Fruit fly (Drosophila melanogaster) whole organism, adult: ENCODE results near the gene CG7565.
A peak's percentile ranks its signal among the peaks of the same experiment; 100 is the strongest.

Source experiments
- CG11617 ChIP-seq: fragments of 200-800 bp; sonication (Bioruptor generic); optimal IDR thresholded peaks from 2 replicates; lab custom pipeline; 2017; ENCODE audit warnings: mild to moderate bottlenecking, missing biosample characterization, missing genetic modification reagents, missing genetic modification characterization
- CG12768 ChIP-seq: fragments of 200-800 bp; sonication (Bioruptor generic); optimal IDR thresholded peaks from 2 replicates; lab custom pipeline; 2017; ENCODE audit warnings: missing biosample characterization, missing genetic modification characterization, mild to moderate bottlenecking, moderate library complexity, missing genetic modification reagents
- CG14711 ChIP-seq: fragments of 200-800 bp; sonication (Bioruptor generic); optimal IDR thresholded peaks from 2 replicates; lab custom pipeline; 2018; ENCODE audit warnings: missing biosample characterization, mild to moderate bottlenecking, missing genetic modification characterization, moderate library complexity
- CG5204 ChIP-seq: fragments of 200-800 bp; sonication (Bioruptor generic); optimal IDR thresholded peaks from 2 replicates; lab custom pipeline; 2016; ENCODE audit warnings: missing biosample characterization, missing genetic modification characterization
- CG7101 ChIP-seq: fragments of 200-800 bp; sonication (Bioruptor generic); optimal IDR thresholded peaks from 2 replicates; lab custom pipeline; 2018; ENCODE audit warnings: missing biosample characterization, mild to moderate bottlenecking, missing genetic modification characterization, moderate library complexity
- Clk ChIP-seq: fragments of 200-800 bp; sonication (Bioruptor generic); optimal IDR thresholded peaks from 2 replicates; lab custom pipeline; 2017; ENCODE audit warnings: missing biosample characterization, missing genetic modification characterization
- Crg-1 ChIP-seq: fragments of 200-800 bp; sonication (Bioruptor generic); optimal IDR thresholded peaks from 2 replicates; lab custom pipeline; 2016; ENCODE audit warnings: missing biosample characterization, missing genetic modification characterization
- bab1 ChIP-seq: fragments of 200-800 bp; sonication (Bioruptor generic); optimal IDR thresholded peaks from 3 replicates; lab custom pipeline; 2019; ENCODE audit warnings: missing biosample characterization, mild to moderate bottlenecking, missing genetic modification characterization, moderate library complexity
- cic ChIP-seq: fragments of 200-800 bp; sonication (Bioruptor generic); optimal IDR thresholded peaks from 2 replicates; lab custom pipeline; 2017; ENCODE audit warnings: missing biosample characterization, mild to moderate bottlenecking, missing genetic modification characterization, moderate library complexity
- cnc ChIP-seq, 2 experiments: fragments of >200 bp; optimal IDR thresholded peaks; 2 replicates each; lab custom pipeline; 2017
- kay ChIP-seq: fragments of 200-800 bp; sonication (Bioruptor generic); peaks from one replicate; lab custom pipeline; 2016; ENCODE audit warnings: missing biosample characterization, missing genetic modification characterization, borderline replicate concordance
- toe ChIP-seq: fragments of 200-800 bp; sonication (Bioruptor generic); optimal IDR thresholded peaks from 2 replicates; lab custom pipeline; 2016; ENCODE audit warnings: missing biosample characterization, missing genetic modification characterization

DNA sequence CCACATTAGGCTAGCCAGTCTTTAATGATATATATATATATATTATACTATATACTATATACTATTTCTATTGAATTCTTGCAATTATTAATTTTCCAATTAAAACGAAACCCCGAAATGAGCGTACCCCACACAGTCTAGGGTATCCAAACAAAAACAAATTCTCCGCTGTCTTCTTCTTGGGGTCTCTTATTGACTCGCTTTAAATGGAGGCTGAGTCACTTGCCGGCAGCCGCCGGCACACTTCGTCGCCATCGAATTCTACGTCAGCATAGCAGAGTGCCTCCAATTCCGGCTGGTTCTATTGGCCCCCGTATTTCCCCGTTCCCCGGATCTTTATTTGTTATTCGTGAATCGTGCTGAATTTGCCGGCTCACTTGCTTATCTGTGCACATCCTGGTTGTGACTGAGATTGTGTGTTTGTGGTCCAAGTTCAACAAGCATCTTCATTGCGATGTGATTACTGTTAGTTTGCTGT is 3.1 kb upstream of the CG7565 start:
- TF ChIP-seq cnc (optimal IDR thresholded peaks at IDR 0.05; lab: Kevin White, UChicago) (no peak), cic (GFP tag; lab: Kevin White, UChicago) (peak; percentile 60), CG11617 (GFP tag; lab: Kevin White, UChicago) (peak; percentile 29), bab1 (GFP tag; lab: Kevin White, UChicago) (no peak), Crg-1 (no peak), CG5204 (no peak), kay (GFP tag; lab: Kevin White, UChicago) (peak; percentile 49), CG7101 (tag; lab: Kevin White, UChicago) (peak; percentile 46), CG12768 (GFP tag; lab: Kevin White, UChicago) (no peak), toe (no peak), Clk (GFP tag; lab: Kevin White, UChicago) (no peak), CG14711 (tag; lab: Kevin White, UChicago) (peak; percentile 35)
